Worm (Caenorhabditis elegans) whole organism, late embryonic: Measurements from ENCODE around the gene C16D9.5.
A peak's percentile ranks its signal among the peaks of the same experiment; 100 is the strongest.

Experiments used
- C08G9.2 ChIP-seq: sonication (generic microtip); optimal IDR thresholded peaks from 2 replicates; lab custom pipeline; 2016; ENCODE audit warnings: mild to moderate bottlenecking, missing genetic modification characterization, moderate library complexity, missing compliant biosample characterization
- F13H6.1 ChIP-seq: sonication (generic microtip); optimal IDR thresholded peaks from 2 replicates; lab custom pipeline; 2016; ENCODE audit warnings: missing genetic modification characterization, missing compliant biosample characterization
- K02D7.2 ChIP-seq: sonication (generic microtip); optimal IDR thresholded peaks from 2 replicates; lab custom pipeline; 2017; ENCODE audit warnings: mild to moderate bottlenecking, missing genetic modification characterization, missing compliant biosample characterization
- Y22D7AL.16 ChIP-seq: sonication (generic microtip); optimal IDR thresholded peaks from 2 replicates; lab custom pipeline; 2016; ENCODE audit warnings: missing genetic modification characterization, missing compliant biosample characterization
- ceh-14 ChIP-seq: sonication (generic microtip); optimal IDR thresholded peaks from 2 replicates; lab custom pipeline; 2016; ENCODE audit warnings: missing genotype, missing genetic modification characterization, missing compliant biosample characterization
- ceh-19 ChIP-seq: fragments of 200-800 bp; sonication (Bioruptor generic); optimal IDR thresholded peaks from 2 replicates; lab custom pipeline; 2018; ENCODE audit warnings: mild to moderate bottlenecking, missing genetic modification characterization, missing compliant biosample characterization
- ceh-2 ChIP-seq: sonication (generic microtip); optimal IDR thresholded peaks from 2 replicates; lab custom pipeline; 2016; ENCODE audit warnings: missing genotype, missing genetic modification characterization, missing compliant biosample characterization
- ceh-6 ChIP-seq: fragments of 200-800 bp; sonication (Bioruptor generic); optimal IDR thresholded peaks from 2 replicates; lab custom pipeline; 2018; ENCODE audit warnings: mild to moderate bottlenecking, missing genetic modification characterization, missing compliant biosample characterization
- ceh-9 ChIP-seq: sonication (generic microtip); optimal IDR thresholded peaks from 2 replicates; lab custom pipeline; 2016; ENCODE audit warnings: mild to moderate bottlenecking, missing genetic modification characterization, inconsistent platforms, missing compliant biosample characterization
- elt-2 ChIP-seq: sonication (generic microtip); optimal IDR thresholded peaks from 2 replicates; lab custom pipeline; 2016; ENCODE audit warnings: missing genetic modification reagents, missing genetic modification characterization, missing compliant biosample characterization
- eyg-1 ChIP-seq: sonication (generic microtip); optimal IDR thresholded peaks from 2 replicates; lab custom pipeline; 2016; ENCODE audit warnings: missing genotype, missing genetic modification characterization, missing compliant biosample characterization
- fkh-6 ChIP-seq: sonication (generic microtip); optimal IDR thresholded peaks from 2 replicates; lab custom pipeline; 2016; ENCODE audit warnings: missing genetic modification characterization, missing compliant biosample characterization
- hlh-13 ChIP-seq: fragments of 200-800 bp; sonication (Bioruptor generic); optimal IDR thresholded peaks from 2 replicates; lab custom pipeline; 2018; ENCODE audit warnings: mild to moderate bottlenecking, missing genetic modification characterization, missing compliant biosample characterization
- hlh-30 ChIP-seq: sonication (generic microtip); optimal IDR thresholded peaks from 2 replicates; lab custom pipeline; 2017; ENCODE audit warnings: antibody characterized with exemption, missing genetic modification characterization, missing compliant biosample characterization; ENCODE audit not compliant: insufficient read depth
- hlh-8 ChIP-seq: sonication (generic microtip); optimal IDR thresholded peaks from 2 replicates; lab custom pipeline; 2016; ENCODE audit warnings: missing genotype, missing genetic modification characterization, missing compliant biosample characterization
- madf-2 ChIP-seq: sonication (generic microtip); optimal IDR thresholded peaks from 2 replicates; lab custom pipeline; 2017; ENCODE audit warnings: missing genetic modification characterization, missing compliant biosample characterization
- nfya-1 ChIP-seq: sonication (generic microtip); optimal IDR thresholded peaks from 2 replicates; lab custom pipeline; 2017; ENCODE audit warnings: missing genetic modification characterization, mild to moderate bottlenecking, missing compliant biosample characterization, antibody characterized with exemption, moderate library complexity
- nhr-11 ChIP-seq: fragments of 150-350 bp; optimal IDR thresholded peaks from 2 replicates; lab custom pipeline; 2014; ENCODE audit warnings: missing biosample characterization, missing genetic modification characterization
- nhr-232 ChIP-seq: sonication (generic microtip); optimal IDR thresholded peaks from 2 replicates; lab custom pipeline; 2016; ENCODE audit warnings: missing genetic modification characterization, missing compliant biosample characterization
- npax-4 ChIP-seq: sonication (generic microtip); optimal IDR thresholded peaks from 2 replicates; lab custom pipeline; 2016; ENCODE audit warnings: missing genetic modification characterization, missing compliant biosample characterization
- odd-2 ChIP-seq: sonication (generic microtip); optimal IDR thresholded peaks from 2 replicates; lab custom pipeline; 2017; ENCODE audit warnings: antibody characterized with exemption, mild to moderate bottlenecking, missing genetic modification characterization, missing compliant biosample characterization
- pag-3 ChIP-seq: sonication (generic microtip); optimal IDR thresholded peaks from 2 replicates; lab custom pipeline; 2016; ENCODE audit warnings: missing compliant biosample characterization, missing genetic modification characterization, borderline replicate concordance
- pat-9 ChIP-seq: fragments of 200-800 bp; sonication (Bioruptor generic); optimal IDR thresholded peaks from 2 replicates; lab custom pipeline; 2018; ENCODE audit warnings: mild to moderate bottlenecking, missing genetic modification characterization, moderate library complexity, missing compliant biosample characterization
- pax-1 ChIP-seq: fragments of 150-350 bp; optimal IDR thresholded peaks from 2 replicates; lab custom pipeline; 2014; ENCODE audit warnings: missing biosample characterization, missing genetic modification characterization
- pha-4 ChIP-seq: fragments of 150-350 bp; optimal IDR thresholded peaks from 2 replicates; lab custom pipeline; 2018; ENCODE audit warnings: missing biosample characterization, missing genetic modification reagents, missing genetic modification characterization
- pqm-1 ChIP-seq: sonication (generic microtip); optimal IDR thresholded peaks from 2 replicates; lab custom pipeline; 2016; ENCODE audit warnings: missing genetic modification characterization, missing compliant biosample characterization
- pros-1 ChIP-seq: fragments of 150-350 bp; optimal IDR thresholded peaks from 2 replicates; lab custom pipeline; 2014; ENCODE audit warnings: missing biosample characterization, missing genetic modification reagents, missing genetic modification characterization
- ref-2 ChIP-seq: sonication (generic microtip); optimal IDR thresholded peaks from 2 replicates; lab custom pipeline; 2016; ENCODE audit warnings: missing genetic modification characterization, missing compliant biosample characterization
- rnt-1 ChIP-seq: sonication (generic microtip); optimal IDR thresholded peaks from 2 replicates; lab custom pipeline; 2016; ENCODE audit warnings: missing genetic modification characterization, missing compliant biosample characterization
- sdc-2 ChIP-seq: sonication (generic microtip); optimal IDR thresholded peaks from 2 replicates; lab custom pipeline; 2016; ENCODE audit warnings: missing genotype, missing genetic modification characterization, missing compliant biosample characterization
- sox-2 ChIP-seq: fragments of 200-800 bp; sonication (Bioruptor generic); IDR thresholded peaks from 2 replicates; pipeline ENCODE4 v1.3.6; 2022; ENCODE audit warnings: missing genetic modification reagents, missing genetic modification characterization, missing compliant biosample characterization
- syd-9 ChIP-seq: sonication (generic microtip); optimal IDR thresholded peaks from 2 replicates; lab custom pipeline; 2016; ENCODE audit warnings: mild to moderate bottlenecking, missing genetic modification characterization, moderate library complexity, missing compliant biosample characterization
- tbx-2 ChIP-seq: sonication (generic microtip); optimal IDR thresholded peaks from 2 replicates; lab custom pipeline; 2016; ENCODE audit warnings: missing genetic modification characterization, missing compliant biosample characterization
- tbx-7 ChIP-seq: sonication (generic microtip); optimal IDR thresholded peaks from 2 replicates; lab custom pipeline; 2016; ENCODE audit warnings: missing genotype, missing genetic modification characterization, missing compliant biosample characterization
- unc-42 ChIP-seq: sonication (generic microtip); optimal IDR thresholded peaks from 2 replicates; lab custom pipeline; 2016; ENCODE audit warnings: missing genotype, missing genetic modification characterization, missing compliant biosample characterization
- unc-86 ChIP-seq: sonication (generic microtip); optimal IDR thresholded peaks from 2 replicates; lab custom pipeline; 2016; ENCODE audit warnings: missing genetic modification characterization, missing compliant biosample characterization
- ztf-16 ChIP-seq: sonication (generic microtip); optimal IDR thresholded peaks from 2 replicates; lab custom pipeline; 2017; ENCODE audit warnings: missing genetic modification characterization, missing compliant biosample characterization

The C16D9.5 gene

ce11 chrV:8242798-8243197 lies 2.6 kb downstream of the C16D9.5 start, which contains the start of gene C16D9.4:
Gene C16D9.4, minus strand, starts transcription at chrV:8242898.
- TF ChIP-seq odd-2 (no peak), sdc-2 (tag; lab: Kevin White, UChicago) (no peak), hlh-8 (tag; lab: Kevin White, UChicago) (no peak), elt-2 (tag; lab: Kevin White, UChicago) (no peak), fkh-6 (no peak), pag-3 (tag; lab: Kevin White, UChicago) (no peak), ref-2 (no peak)

- TF ChIP-seq nhr-11 (tag; lab: Kevin White, UChicago), result no peak
- no peak for TF ChIP-seq pat-9
- TF ChIP-seq pha-4 (tag; lab: Kevin White, UChicago), result no peak
- no peak for TF ChIP-seq ceh-14
- no peak for TF ChIP-seq Y22D7AL.16 (tag; lab: Kevin White, UChicago)
- no peak for TF ChIP-seq sox-2
- TF ChIP-seq ceh-9 (tag; lab: Kevin White, UChicago), result no peak
- no peak for TF ChIP-seq ceh-2 (tag; lab: Kevin White, UChicago)
- no peak for TF ChIP-seq hlh-13 (GFP tag; lab: Kevin White, UChicago)
- TF ChIP-seq F13H6.1 (tag; lab: Kevin White, UChicago), result no peak
- TF ChIP-seq pqm-1 (tag; lab: Kevin White, UChicago), result no peak
- no peak for TF ChIP-seq unc-42 (tag; lab: Kevin White, UChicago)
- no peak for TF ChIP-seq unc-86
- no peak for TF ChIP-seq C08G9.2
- no peak for TF ChIP-seq hlh-30 (tag; lab: Kevin White, UChicago)
- no peak for TF ChIP-seq npax-4 (tag; lab: Kevin White, UChicago)
- TF ChIP-seq rnt-1 (tag; lab: Kevin White, UChicago), result no peak
- TF ChIP-seq ztf-16 (tag; lab: Kevin White, UChicago), result no peak
These were observed 5.4 kb downstream of the C16D9.5 start, which contains the start of gene C16D9.3 for ce11 chrV:8239928-8240327. Gene C16D9.3, minus strand, starts transcription at chrV:8240028.

- no peak for TF ChIP-seq F13H6.1 (tag; lab: Kevin White, UChicago)
- no peak for TF ChIP-seq eyg-1
- TF ChIP-seq hlh-30 (tag; lab: Kevin White, UChicago), result no peak
- no peak for TF ChIP-seq K02D7.2 (tag; lab: Kevin White, UChicago)
These were observed 7.1 kb downstream of the C16D9.5 start, which contains the start of gene rol-3 for ce11 chrV:8238290-8238689. Gene rol-3, minus strand, starts transcription at chrV:8238409.

ce11 chrV:8235331-8235730 lies 10.0 kb downstream of the C16D9.5 start:
- TF ChIP-seq elt-2 (tag; lab: Kevin White, UChicago) (no peak), ref-2 (peak; percentile 52), sox-2 (no peak; the same call in 1 of the 2 replicates), ceh-6 (GFP tag; lab: Kevin White, UChicago) (peak; percentile 16), ceh-19 (no peak), pax-1 (tag; lab: Kevin White, UChicago) (no peak), pros-1 (tag; lab: Kevin White, UChicago) (no peak), nhr-232 (peak; percentile 46), hlh-30 (tag; lab: Kevin White, UChicago) (peak; percentile 1), nfya-1 (tag; lab: Kevin White, UChicago) (no peak), rnt-1 (tag; lab: Kevin White, UChicago) (no peak), syd-9 (tag; lab: Kevin White, UChicago) (no peak), tbx-7 (tag; lab: Kevin White, UChicago) (no peak), madf-2 (tag; lab: Kevin White, UChicago) (no peak), pat-9 (no peak), tbx-2 (tag; lab: Kevin White, UChicago) (no peak), K02D7.2 (tag; lab: Kevin White, UChicago) (no peak), sdc-2 (tag; lab: Kevin White, UChicago) (peak; percentile 3)
